Worm (Caenorhabditis elegans) whole organism, young adult: ENCODE measurements around the gene F14H12.17.

ENCODE experiments used
- B0019.2 ChIP-seq: fragments of 200-800 bp; sonication (Bioruptor generic); conservative IDR thresholded peaks from 2 replicates; pipeline ENCODE4 v1.3.6; 2022; ENCODE audit warnings: missing genetic modification reagents, missing genetic modification characterization, missing compliant biosample characterization
- B0336.3 ChIP-seq: fragments of 200-800 bp; sonication (Bioruptor generic); IDR thresholded peaks from 2 replicates; pipeline ENCODE4 v1.3.6; 2022; ENCODE audit warnings: missing genetic modification characterization, missing compliant biosample characterization
- D2030.7 ChIP-seq: fragments of 200-800 bp; sonication (Bioruptor generic); IDR thresholded peaks from 2 replicates; pipeline ENCODE4 v1.3.6; 2022; ENCODE audit warnings: missing genetic modification reagents, missing genetic modification characterization, missing compliant biosample characterization
- F10E7.11 ChIP-seq: sonication (generic microtip); optimal IDR thresholded peaks from 2 replicates; lab custom pipeline; 2017; ENCODE audit warnings: mild to moderate bottlenecking, missing genetic modification characterization, moderate library complexity, missing compliant biosample characterization
- F23B12.7 ChIP-seq: sonication (generic microtip); optimal IDR thresholded peaks from 2 replicates; lab custom pipeline; 2017; ENCODE audit warnings: missing genetic modification characterization, mild to moderate bottlenecking, missing compliant biosample characterization, antibody characterized with exemption, moderate library complexity; ENCODE audit not compliant: insufficient read depth
- F33H1.4 ChIP-seq: fragments of 200-800 bp; sonication (Bioruptor generic); IDR thresholded peaks from 2 replicates; pipeline ENCODE4 v1.3.6; 2022; ENCODE audit warnings: missing genetic modification reagents, missing genetic modification characterization, missing compliant biosample characterization
- F49E8.2 ChIP-seq: sonication (generic microtip); optimal IDR thresholded peaks from 3 replicates; lab custom pipeline; 2017; ENCODE audit warnings: missing genetic modification characterization, mild to moderate bottlenecking, missing compliant biosample characterization, antibody characterized with exemption, moderate library complexity; ENCODE audit not compliant: insufficient read depth
- F52B5.7 ChIP-seq: sonication (generic microtip); optimal IDR thresholded peaks from 2 replicates; lab custom pipeline; 2016; ENCODE audit warnings: mild to moderate bottlenecking, missing genetic modification characterization, missing compliant biosample characterization
- K11D2.4 ChIP-seq: fragments of 200-800 bp; sonication (Bioruptor generic); IDR thresholded peaks from 2 replicates; pipeline ENCODE4 v1.3.6; 2022; ENCODE audit warnings: missing genetic modification reagents, missing genetic modification characterization, missing compliant biosample characterization
- K12H6.12 ChIP-seq: fragments of 200-800 bp; sonication (Bioruptor generic); optimal IDR thresholded peaks from 2 replicates; lab custom pipeline; 2018; ENCODE audit warnings: mild to moderate bottlenecking, missing genetic modification characterization, missing compliant biosample characterization
- T26A5.8 ChIP-seq: sonication (generic microtip); optimal IDR thresholded peaks from 2 replicates; lab custom pipeline; 2016; ENCODE audit warnings: missing genetic modification characterization, missing compliant biosample characterization
- Y53G8AR.9 ChIP-seq: fragments of 200-800 bp; sonication (Bioruptor generic); conservative IDR thresholded peaks from 2 replicates; pipeline ENCODE4 v1.3.6; 2022; ENCODE audit warnings: missing genetic modification reagents, missing genetic modification characterization, missing compliant biosample characterization
- Y95B8A.8 ChIP-seq: fragments of 200-800 bp; sonication (Bioruptor generic); IDR thresholded peaks from 2 replicates; pipeline ENCODE4 v1.3.6; 2022; ENCODE audit warnings: missing genetic modification reagents, missing genetic modification characterization, missing compliant biosample characterization
- aptf-2 ChIP-seq: fragments of 200-800 bp; sonication (Bioruptor generic); conservative IDR thresholded peaks from 2 replicates; pipeline ENCODE4 v1.3.6; 2022; ENCODE audit warnings: missing genetic modification reagents, missing genetic modification characterization, missing compliant biosample characterization
- attf-3 ChIP-seq: fragments of 200-800 bp; sonication (Bioruptor generic); conservative IDR thresholded peaks from 2 replicates; pipeline ENCODE4 v1.3.6; 2022; ENCODE audit warnings: missing genetic modification reagents, missing genetic modification characterization, missing compliant biosample characterization
- cebp-2 ChIP-seq: fragments of 200-800 bp; sonication (Bioruptor generic); IDR thresholded peaks from 2 replicates; pipeline ENCODE4 v1.3.6; 2022; ENCODE audit warnings: missing genetic modification characterization, missing compliant biosample characterization
- ceh-27 ChIP-seq: fragments of 200-800 bp; sonication (Bioruptor generic); optimal IDR thresholded peaks from 2 replicates; lab custom pipeline; 2018; ENCODE audit warnings: mild to moderate bottlenecking, missing genetic modification characterization, moderate library complexity, missing compliant biosample characterization
- ceh-40 ChIP-seq: fragments of 200-800 bp; sonication (Bioruptor generic); IDR thresholded peaks from 2 replicates; pipeline ENCODE4 v1.3.6; 2022; ENCODE audit warnings: missing genetic modification characterization, missing compliant biosample characterization
- ceh-58 ChIP-seq: fragments of 200-800 bp; sonication (Bioruptor generic); IDR thresholded peaks from 2 replicates; pipeline ENCODE4 v1.3.6; 2022; ENCODE audit warnings: missing genetic modification characterization, missing compliant biosample characterization
- ceh-79 ChIP-seq: sonication (generic microtip); optimal IDR thresholded peaks from 2 replicates; lab custom pipeline; 2017; ENCODE audit warnings: mild to moderate bottlenecking, missing genetic modification characterization, missing compliant biosample characterization
- egrh-3 ChIP-seq: fragments of 200-800 bp; sonication (Bioruptor generic); IDR thresholded peaks from 2 replicates; pipeline ENCODE4 v1.3.6; 2022; ENCODE audit warnings: missing genetic modification reagents, missing genetic modification characterization, missing compliant biosample characterization
- hlh-26 ChIP-seq: fragments of 200-800 bp; sonication (Bioruptor generic); conservative IDR thresholded peaks from 2 replicates; pipeline ENCODE4 v1.3.6; 2022; ENCODE audit warnings: missing genetic modification reagents, missing genetic modification characterization, missing compliant biosample characterization
- lag-1 ChIP-seq: fragments of 200-800 bp; sonication (Bioruptor generic); IDR thresholded peaks from 2 replicates; pipeline ENCODE4 v1.3.6; 2022; ENCODE audit warnings: missing genetic modification reagents, missing genetic modification characterization, missing compliant biosample characterization
- lin-40 ChIP-seq: sonication (generic microtip); optimal IDR thresholded peaks from 2 replicates; lab custom pipeline; 2016; ENCODE audit warnings: missing genetic modification characterization, mild to moderate bottlenecking, missing compliant biosample characterization, missing genotype, missing genetic modification reagents
- lsy-27 ChIP-seq: sonication (generic microtip); optimal IDR thresholded peaks from 2 replicates; lab custom pipeline; 2017; ENCODE audit warnings: missing genetic modification characterization, mild to moderate bottlenecking, missing compliant biosample characterization, antibody characterized with exemption, missing genotype, borderline replicate concordance; ENCODE audit not compliant: insufficient read depth
- madf-3 ChIP-seq: fragments of 200-800 bp; sonication (Bioruptor generic); IDR thresholded peaks from 2 replicates; pipeline ENCODE4 v1.3.6; 2022; ENCODE audit warnings: missing genetic modification reagents, missing genetic modification characterization, missing compliant biosample characterization
- madf-8 ChIP-seq: fragments of 200-800 bp; sonication (Bioruptor generic); conservative IDR thresholded peaks from 2 replicates; pipeline ENCODE4 v1.3.6; 2022; ENCODE audit warnings: missing genetic modification reagents, missing genetic modification characterization, missing compliant biosample characterization
- nfyb-1 ChIP-seq: fragments of 200-800 bp; sonication (Bioruptor generic); IDR thresholded peaks from 2 replicates; pipeline ENCODE4 v1.3.6; 2022; ENCODE audit warnings: missing genetic modification reagents, missing genetic modification characterization, missing compliant biosample characterization
- nhr-120 ChIP-seq: fragments of 200-800 bp; sonication (Bioruptor generic); IDR thresholded peaks from 2 replicates; pipeline ENCODE4 v1.3.6; 2022; ENCODE audit warnings: missing genetic modification characterization, missing compliant biosample characterization
- nhr-27 ChIP-seq: fragments of 200-800 bp; sonication (Bioruptor generic); optimal IDR thresholded peaks from 2 replicates; lab custom pipeline; 2018; ENCODE audit warnings: mild to moderate bottlenecking, missing genetic modification characterization, moderate library complexity, missing compliant biosample characterization
- pbrm-1 ChIP-seq: fragments of 200-800 bp; sonication (Bioruptor generic); IDR thresholded peaks from 2 replicates; pipeline ENCODE4 v1.3.6; 2022; ENCODE audit warnings: missing genetic modification reagents, missing genetic modification characterization, missing compliant biosample characterization
- pha-4 ChIP-seq: fragments of 150-350 bp; sonication (generic microtip); optimal IDR thresholded peaks from 2 replicates; lab custom pipeline; 2014; ENCODE audit warnings: missing biosample characterization, missing genetic modification reagents, missing genetic modification characterization
- rec-8 ChIP-seq, 2 experiments: sonication (generic microtip); optimal IDR thresholded peaks; 2 replicates each; lab custom pipeline; 2016; ENCODE audit warnings: mild to moderate bottlenecking in 2 of 2, missing genetic modification characterization in 2 of 2, missing genetic modification reagents in 2 of 2, missing genotype in 2 of 2, missing biosample characterization in 1 of 2, missing compliant biosample characterization in 1 of 2, moderate library complexity in 1 of 2
- repo-1 ChIP-seq: sonication (generic microtip); optimal IDR thresholded peaks from 2 replicates; lab custom pipeline; 2017; ENCODE audit warnings: mild to moderate bottlenecking, missing genetic modification characterization, missing compliant biosample characterization
- snpc-3.4 ChIP-seq: sonication (generic microtip); optimal IDR thresholded peaks from 2 replicates; lab custom pipeline; 2017; ENCODE audit warnings: missing genetic modification characterization, mild to moderate bottlenecking, missing compliant biosample characterization, antibody characterized with exemption, moderate library complexity, missing genotype, missing genetic modification reagents
- snpc-4 ChIP-seq, 5 experiments: fragments of 150-350 bp in 1 of 5; sonication (generic microtip) in 4 of 5; optimal IDR thresholded peaks; 2 replicates each; lab custom pipeline; 2014 to 2018; ENCODE audit warnings: missing genetic modification characterization in 5 of 5, missing biosample characterization in 3 of 5, antibody characterized with exemption in 2 of 5, mild to moderate bottlenecking in 2 of 5, missing compliant biosample characterization in 2 of 5, missing genotype in 2 of 5, moderate library complexity in 2 of 5, missing genetic modification reagents in 1 of 5
- unc-130 ChIP-seq: sonication (generic microtip); optimal IDR thresholded peaks from 2 replicates; lab custom pipeline; 2016; ENCODE audit warnings: missing genetic modification reagents, missing genetic modification characterization, missing compliant biosample characterization
- unc-62 ChIP-seq: fragments of 150-350 bp; optimal IDR thresholded peaks from 2 replicates; lab custom pipeline; 2014; ENCODE audit warnings: missing biosample characterization, missing genetic modification reagents, missing genetic modification characterization
- zim-3 ChIP-seq: sonication (generic microtip); optimal IDR thresholded peaks from 2 replicates; lab custom pipeline; 2017; ENCODE audit warnings: mild to moderate bottlenecking, missing genetic modification characterization, moderate library complexity, missing compliant biosample characterization
- ztf-18 ChIP-seq: sonication (generic microtip); optimal IDR thresholded peaks from 2 replicates; lab custom pipeline; 2016; ENCODE audit warnings: missing genotype, mild to moderate bottlenecking, missing genetic modification characterization, missing compliant biosample characterization
- ztf-25 ChIP-seq: fragments of 200-800 bp; sonication (Bioruptor generic); IDR thresholded peaks from 2 replicates; pipeline ENCODE4 v1.3.6; 2022; ENCODE audit warnings: missing genetic modification reagents, missing genetic modification characterization, missing compliant biosample characterization
- ztf-28 ChIP-seq: fragments of 200-800 bp; sonication (Bioruptor generic); IDR thresholded peaks from 2 replicates; pipeline ENCODE4 v1.3.6; 2022; ENCODE audit warnings: missing genetic modification reagents, missing genetic modification characterization, missing compliant biosample characterization

Gene F14H12.17

ce11 chrX:4328816-4329215 is 34.3 kb downstream of the F14H12.17 start, which contains the start of gene C24A8.5:
Gene C24A8.5 (minus strand): TSS chrX:4328916.
- TF ChIP-seq aptf-2 (GFP tag; lab: Robert Waterston, UW), result no peak
- no peak for TF ChIP-seq F49E8.2
- no peak for TF ChIP-seq T26A5.8 (tag; lab: Kevin White, UChicago)
- TF ChIP-seq unc-130 (GFP tag; lab: Kevin White, UChicago), result no peak
- no peak for TF ChIP-seq ztf-28 (GFP tag; lab: Robert Waterston, UW)
- TF ChIP-seq ceh-58, result no peak
- no peak for TF ChIP-seq ztf-25
- no peak for TF ChIP-seq F10E7.11
- TF ChIP-seq pbrm-1, result no peak
- TF ChIP-seq attf-3, result no peak
- no peak for TF ChIP-seq Y95B8A.8 (GFP tag; lab: Robert Waterston, UW)
- TF ChIP-seq madf-3, result no peak
- no peak for TF ChIP-seq repo-1 (tag; lab: Kevin White, UChicago)
- no peak for TF ChIP-seq egrh-3 (GFP tag; lab: Robert Waterston, UW)
- no peak for TF ChIP-seq ztf-18 (tag; lab: Kevin White, UChicago)
- no peak for TF ChIP-seq nhr-120 (GFP tag; lab: Robert Waterston, UW)
- TF ChIP-seq K11D2.4 (GFP tag; lab: Robert Waterston, UW), result no peak

- TF ChIP-seq zim-3 (no peak), lin-40 (tag; lab: Kevin White, UChicago) (no peak), nfyb-1 (no peak), hlh-26 (GFP tag; lab: Robert Waterston, UW) (no peak), nhr-27 (tag; lab: Kevin White, UChicago) (no peak), B0019.2 (GFP tag; lab: Robert Waterston, UW) (no peak), pha-4 (no peak), ceh-79 (tag; lab: Kevin White, UChicago) (no peak), rec-8 (tag; optimal IDR thresholded peaks at IDR 0.05; lab: Kevin White, UChicago) (no peak), K12H6.12 (tag; lab: Kevin White, UChicago) (no peak), ceh-40 (GFP tag; lab: Robert Waterston, UW) (no peak), lag-1 (no peak), Y53G8AR.9 (GFP tag; lab: Robert Waterston, UW) (no peak)
- TF ChIP-seq, all 124 proteins: peak for 0
Measured at ce11 chrX:4322847-4323455, 40.1 kb downstream of the F14H12.17 start.

DNA sequence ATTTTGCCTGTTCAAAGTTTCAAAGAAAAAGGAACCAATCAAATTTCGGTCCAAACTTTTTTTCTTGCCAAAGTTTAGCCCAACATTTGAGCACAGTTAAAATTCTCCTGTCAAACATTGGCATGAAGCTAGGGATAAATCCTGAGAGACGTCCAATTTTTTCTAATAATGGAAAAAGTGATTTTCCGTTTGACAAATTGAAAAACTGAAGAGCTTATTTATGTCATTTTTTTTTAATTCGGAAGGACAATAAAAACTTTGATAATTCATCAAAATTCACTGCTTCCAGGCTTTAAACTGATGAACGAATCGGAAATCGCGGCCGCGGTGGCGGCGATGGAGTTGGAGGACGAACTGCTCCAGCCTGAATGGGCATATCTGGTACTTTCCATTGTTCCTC is 42.5 kb downstream of the F14H12.17 start, which contains the start of gene dop-6:
dop-6 (plus strand) TSS at position 301 of the 400 bp plus-strand sequence.
- TF ChIP-seq snpc-4 (GFP tag; optimal IDR thresholded peaks at IDR 0.05; lab: Kevin White, UChicago) (no peak), snpc-4 (tag; optimal IDR thresholded peaks at IDR 0.05; lab: Kevin White, UChicago) (no peak), nhr-120 (GFP tag; lab: Robert Waterston, UW) (no peak), snpc-3.4 (no peak), F23B12.7 (tag; lab: Kevin White, UChicago) (no peak), madf-8 (no peak), F52B5.7 (tag; lab: Kevin White, UChicago) (no peak), unc-62 (GFP tag; lab: Kevin White, UChicago) (no peak), B0336.3 (GFP tag; lab: Robert Waterston, UW) (no peak), D2030.7 (GFP tag; lab: Robert Waterston, UW) (no peak), F33H1.4 (GFP tag; lab: Robert Waterston, UW) (no peak), lsy-27 (no peak), cebp-2 (GFP tag; lab: Robert Waterston, UW) (no peak), ceh-27 (GFP tag; lab: Kevin White, UChicago) (no peak)
